Fruit fly (Drosophila melanogaster): Measurements from ENCODE around the gene Culd.

Gene Culd

dm6 chr3L:8346100-8346980 is 9.8 kb downstream of the Culd start, which contains the start of the genes CG7182 and GAPcenA (continued):
- no peak for TF ChIP-seq CG43689 (GFP tag; IDR thresholded peaks at IDR 0.05)
- TF ChIP-seq bigmax (GFP tag; optimal IDR thresholded peaks at IDR 0.05) = no peak
- TF ChIP-seq bbx (GFP tag; IDR thresholded peaks at IDR 0.05; ENCODE audit: partially characterized antibody) = peak; percentile 38; the same call in 1 of the 2 replicates
- TF ChIP-seq ewg (GFP tag; optimal IDR thresholded peaks at IDR 0.05) = peak; percentile 43
- peak; percentile 39 for TF ChIP-seq pho (GFP tag; optimal IDR thresholded peaks at IDR 0.05)
- TF ChIP-seq dan (GFP tag; IDR thresholded peaks at IDR 0.05) = no peak
- TF ChIP-seq Xbp1 (GFP tag; optimal IDR thresholded peaks at IDR 0.05) = peak; percentile 70
- peak; percentile 80 for TF ChIP-seq CG12659 (GFP tag; optimal IDR thresholded peaks at IDR 0.05)
- peak; percentile 59; the same call in 2 of the 3 replicates for TF ChIP-seq HLH4C (GFP tag; IDR thresholded peaks at IDR 0.05; ENCODE audit: partially characterized antibody)
- TF ChIP-seq CG15514 (GFP tag; optimal IDR thresholded peaks at IDR 0.05) = peak; percentile 53
- TF ChIP-seq cwo (GFP tag; optimal IDR thresholded peaks at IDR 0.05) = peak; percentile 63
- TF ChIP-seq Hmr (GFP tag; optimal IDR thresholded peaks at IDR 0.05) = peak; percentile 78
- TF ChIP-seq wdn (GFP tag; IDR thresholded peaks at IDR 0.05) = no peak
- peak; percentile 57 for TF ChIP-seq CG13296 (GFP tag; optimal IDR thresholded peaks at IDR 0.05)
- peak; percentile 79 for TF ChIP-seq CG18262 (tag; optimal IDR thresholded peaks at IDR 0.05)
- peak; percentile 32; the same call in 1 of the 3 replicates for TF ChIP-seq CG14860 (GFP tag; IDR thresholded peaks at IDR 0.05; ENCODE audit: partially characterized antibody)
- peak; percentile 83 for TF ChIP-seq lab (GFP tag; optimal IDR thresholded peaks at IDR 0.05)
- peak; percentile 66 for TF ChIP-seq gsb-n (tag; optimal IDR thresholded peaks at IDR 0.05)
- peak; percentile 58; the same call in 1 of the 3 replicates for TF ChIP-seq CG6791 (GFP tag; IDR thresholded peaks at IDR 0.05; ENCODE audit: partially characterized antibody)
- TF ChIP-seq crc (GFP tag; optimal IDR thresholded peaks at IDR 0.05) = no peak
- no peak for TF ChIP-seq h (optimal IDR thresholded peaks at IDR 0.05)
- TF ChIP-seq CG6765 (GFP tag; optimal IDR thresholded peaks at IDR 0.05) = peak; percentile 24
- no peak for TF ChIP-seq pnt (GFP tag; optimal IDR thresholded peaks at IDR 0.05)
- peak; percentile 20 for TF ChIP-seq trh (GFP tag; optimal IDR thresholded peaks at IDR 0.05)
- TF ChIP-seq CG2129 (GFP tag; IDR thresholded peaks at IDR 0.05; ENCODE audit: partially characterized antibody) = 0 out of 2 replicates have a peak, but pooled peaks have one; percentile 31
- TF ChIP-seq lilli (GFP tag; optimal IDR thresholded peaks at IDR 0.05) = peak; percentile 61
- no peak for TF ChIP-seq CG6854 (GFP tag; optimal IDR thresholded peaks at IDR 0.05)
- no peak for TF ChIP-seq Oaz (GFP tag; IDR thresholded peaks at IDR 0.05)
- no peak for TF ChIP-seq CG8359 (GFP tag; optimal IDR thresholded peaks at IDR 0.05; ENCODE audit: borderline replicate concordance)
- 0 out of 2 replicates have a peak, but pooled peaks have one; percentile 11 for TF ChIP-seq sob (GFP tag; IDR thresholded peaks at IDR 0.05)
- TF ChIP-seq Spps (tag; optimal IDR thresholded peaks at IDR 0.05) = peak; percentile 29
- no peak for TF ChIP-seq CG34376 (GFP tag; optimal IDR thresholded peaks at IDR 0.05)
- TF ChIP-seq CG7556 (GFP tag; optimal IDR thresholded peaks at IDR 0.05) = peak; percentile 76
- 0 out of 2 replicates have a peak, but pooled peaks have one; percentile 31 for TF ChIP-seq ssp (GFP tag; IDR thresholded peaks at IDR 0.05)
- TF ChIP-seq CG11723 (GFP tag; optimal IDR thresholded peaks at IDR 0.05) = peak; percentile 34
- no peak for TF ChIP-seq toy (GFP tag; IDR thresholded peaks at IDR 0.05)
- TF ChIP-seq CG15696 (tag; optimal IDR thresholded peaks at IDR 0.05) = peak; percentile 69
- peak; percentile 43 for TF ChIP-seq CG8281 (tag; optimal IDR thresholded peaks at IDR 0.05)
- no peak for TF ChIP-seq CkIIα-i1 (GFP tag; IDR thresholded peaks at IDR 0.05)
- TF ChIP-seq nom (GFP tag; optimal IDR thresholded peaks at IDR 0.05) = peak; percentile 18
- TF ChIP-seq sna (GFP tag; IDR thresholded peaks at IDR 0.05; ENCODE audit: partially characterized antibody) = peak; percentile 40
- TF ChIP-seq NFAT (GFP tag; IDR thresholded peaks at IDR 0.05) = peak; percentile 36; the same call in 1 of the 2 replicates
- TF ChIP-seq sc (optimal IDR thresholded peaks at IDR 0.05) = no peak
- peak; percentile 56 for TF ChIP-seq sc (GFP tag; optimal IDR thresholded peaks at IDR 0.05)
- peak; percentile 53 for TF ChIP-seq MBD-R2 (GFP tag; IDR thresholded peaks at IDR 0.05)
- TF ChIP-seq org-1 (GFP tag; optimal IDR thresholded peaks at IDR 0.05) = peak; percentile 27
- peak; percentile 70 for TF ChIP-seq slbo (GFP tag; IDR thresholded peaks at IDR 0.05)
- TF ChIP-seq CG4424 (GFP tag; optimal IDR thresholded peaks at IDR 0.05) = peak; percentile 69

Data from whole organism, embryonic.